Fruit fly (Drosophila melanogaster) whole organism, pupa: ENCODE results near the gene CG13288.
A peak's percentile ranks its signal among the peaks of the same experiment; 100 is the strongest.

ENCODE experiments used
- CG13204 ChIP-seq: fragments of 200-800 bp; sonication (Bioruptor generic); optimal IDR thresholded peaks from 2 replicates; lab custom pipeline; 2018; ENCODE audit warnings: missing biosample characterization, mild to moderate bottlenecking, missing genetic modification characterization, moderate library complexity
- CG34367 ChIP-seq: fragments of 200-800 bp; sonication (Bioruptor generic); optimal IDR thresholded peaks from 2 replicates; lab custom pipeline; 2018; ENCODE audit warnings: missing biosample characterization, mild to moderate bottlenecking, missing genetic modification characterization
- CG8159 ChIP-seq: fragments of 200-800 bp; sonication (Bioruptor generic); optimal IDR thresholded peaks from 3 replicates; lab custom pipeline; 2018; ENCODE audit warnings: missing biosample characterization, mild to moderate bottlenecking, missing genetic modification characterization, moderate library complexity
- D1 ChIP-seq: fragments of 200-800 bp; sonication (Bioruptor generic); optimal IDR thresholded peaks from 2 replicates; lab custom pipeline; 2018; ENCODE audit warnings: missing biosample characterization, mild to moderate bottlenecking, missing genetic modification characterization, moderate library complexity
- EcR ChIP-seq: fragments of 200-800 bp; sonication (Bioruptor generic); optimal IDR thresholded peaks from 3 replicates; lab custom pipeline; 2019; ENCODE audit warnings: missing biosample characterization, missing genetic modification characterization, mild to moderate bottlenecking, moderate library complexity, missing genetic modification reagents
- Snoo ChIP-seq: fragments of 200-800 bp; sonication (Bioruptor generic); optimal IDR thresholded peaks from 3 replicates; lab custom pipeline; 2017; ENCODE audit warnings: missing biosample characterization, mild to moderate bottlenecking, missing genetic modification characterization, inconsistent platforms
- fd96Ca ChIP-seq: fragments of 200-800 bp; sonication (Bioruptor generic); IDR thresholded peaks from 3 replicates; pipeline ENCODE4 v1.3.6; 2022; ENCODE audit warnings: missing biosample characterization, missing genetic modification characterization

dm6 chr3L:5945571-5945970, 38.4 kb downstream of the CG13288 start:
- TF ChIP-seq CG34367 (tag; lab: Kevin White, UChicago) (peak; percentile 15), CG8159 (tag; lab: Kevin White, UChicago) (peak; percentile 70), D1 (no peak), fd96Ca (GFP tag; lab: Robert Waterston, UW) (no peak), Snoo (tag; lab: Kevin White, UChicago) (no peak), EcR (GFP tag; lab: Kevin White, UChicago) (no peak), CG13204 (GFP tag; lab: Kevin White, UChicago) (no peak)
